Worm (Caenorhabditis elegans) whole organism, L1 larva: Measurements from ENCODE around the gene rab-18.

Source experiments
- C34B4.2 ChIP-seq: sonication (generic microtip); optimal IDR thresholded peaks from 2 replicates; lab custom pipeline; 2017; ENCODE audit warnings: mild to moderate bottlenecking, missing genetic modification characterization, missing compliant biosample characterization
- F16B12.6 ChIP-seq: fragments of 150-350 bp; optimal IDR thresholded peaks from 2 replicates; lab custom pipeline; 2014; ENCODE audit warnings: missing biosample characterization, missing genetic modification characterization
- alr-1 ChIP-seq: fragments of 200-800 bp; sonication (Bioruptor generic); optimal IDR thresholded peaks from 2 replicates; lab custom pipeline; 2018; ENCODE audit warnings: borderline replicate concordance, mild to moderate bottlenecking, missing genetic modification characterization, missing compliant biosample characterization
- ceh-82 ChIP-seq, 3 experiments: fragments of 150-350 bp in 1 of 3; sonication (generic microtip) in 2 of 3; optimal IDR thresholded peaks; 2 replicates each; lab custom pipeline; 2014 to 2017; ENCODE audit warnings: missing biosample characterization in 3 of 3, missing genetic modification characterization in 3 of 3
- ceh-88 ChIP-seq: fragments of 200-800 bp; sonication (Bioruptor generic); IDR thresholded peaks from 2 replicates; pipeline ENCODE4 v1.3.6; 2022; ENCODE audit warnings: missing genetic modification characterization, missing compliant biosample characterization
- ceh-90 ChIP-seq: sonication (generic microtip); optimal IDR thresholded peaks from 2 replicates; lab custom pipeline; 2016; ENCODE audit warnings: missing genetic modification characterization, missing compliant biosample characterization
- ces-1 ChIP-seq: fragments of 150-350 bp; optimal IDR thresholded peaks from 2 replicates; lab custom pipeline; 2014; ENCODE audit warnings: missing biosample characterization, missing genetic modification reagents, missing genetic modification characterization
- dsc-1 ChIP-seq: sonication (generic microtip); optimal IDR thresholded peaks from 2 replicates; lab custom pipeline; 2016; ENCODE audit warnings: mild to moderate bottlenecking, missing genetic modification characterization, missing compliant biosample characterization
- efl-1 ChIP-seq, 4 experiments: fragments of 150-350 bp; optimal IDR thresholded peaks in 3 of 4; peaks in 1 of 4; 1 replicate in 1 of 4; 2 replicates in 3 of 4; lab custom pipeline; 2014; ENCODE audit warnings: missing biosample characterization in 2 of 4, missing genetic modification characterization in 2 of 4, missing genetic modification reagents in 2 of 4
- elt-2 ChIP-seq: sonication (generic microtip); optimal IDR thresholded peaks from 2 replicates; lab custom pipeline; 2016; ENCODE audit warnings: missing genetic modification characterization, mild to moderate bottlenecking, inconsistent platforms, missing compliant biosample characterization, missing genetic modification reagents
- ets-5 ChIP-seq: fragments of 200-800 bp; sonication (Bioruptor generic); IDR thresholded peaks from 2 replicates; pipeline ENCODE4 v1.3.6; 2022; ENCODE audit warnings: missing genetic modification characterization, missing compliant biosample characterization
- fkh-10 ChIP-seq: sonication (generic microtip); optimal IDR thresholded peaks from 2 replicates; lab custom pipeline; 2017; ENCODE audit warnings: missing biosample characterization, missing genetic modification reagents, missing genetic modification characterization
- fkh-8 ChIP-seq: sonication (generic microtip); optimal IDR thresholded peaks from 2 replicates; lab custom pipeline; 2016; ENCODE audit warnings: mild to moderate bottlenecking, missing genetic modification characterization, missing compliant biosample characterization
- fos-1 ChIP-seq: fragments of 150-350 bp; optimal IDR thresholded peaks from 2 replicates; lab custom pipeline; 2014; ENCODE audit warnings: missing biosample characterization, missing genetic modification characterization
- grh-1 ChIP-seq: fragments of 200-800 bp; sonication (Bioruptor generic); IDR thresholded peaks from 2 replicates; pipeline ENCODE4 v1.3.6; 2022; ENCODE audit warnings: missing genetic modification reagents, missing genetic modification characterization, missing compliant biosample characterization
- hpl-2 ChIP-seq: fragments of 150-350 bp; optimal IDR thresholded peaks from 2 replicates; lab custom pipeline; 2014; ENCODE audit warnings: missing biosample characterization, missing genetic modification reagents, missing genetic modification characterization
- lin-13 ChIP-seq: fragments of 150-350 bp; optimal IDR thresholded peaks from 2 replicates; lab custom pipeline; 2014; ENCODE audit warnings: missing biosample characterization, missing genetic modification reagents, missing genetic modification characterization
- lin-14 ChIP-seq: fragments of 200-800 bp; sonication (Bioruptor generic); optimal IDR thresholded peaks from 2 replicates; lab custom pipeline; 2018; ENCODE audit warnings: mild to moderate bottlenecking, missing genetic modification characterization, moderate library complexity, missing compliant biosample characterization
- lin-15B ChIP-seq: fragments of 150-350 bp; sonication (generic microtip); optimal IDR thresholded peaks from 3 replicates; lab custom pipeline; 2014; ENCODE audit warnings: missing biosample characterization, missing genetic modification characterization
- lin-35 ChIP-seq, 2 experiments: fragments of 150-350 bp; optimal IDR thresholded peaks; 2 replicates each; lab custom pipeline; 2014; ENCODE audit warnings: missing biosample characterization in 2 of 2, missing genetic modification characterization in 2 of 2, missing genetic modification reagents in 2 of 2
- lin-39 ChIP-seq: fragments of 150-350 bp; optimal IDR thresholded peaks from 2 replicates; lab custom pipeline; 2014; ENCODE audit warnings: missing biosample characterization, missing genetic modification reagents, missing genetic modification characterization
- lir-3 ChIP-seq: sonication (generic microtip); optimal IDR thresholded peaks from 2 replicates; lab custom pipeline; 2016; ENCODE audit warnings: mild to moderate bottlenecking, missing genetic modification characterization, moderate library complexity, missing compliant biosample characterization; ENCODE audit not compliant: poor library complexity
- lsy-2 ChIP-seq, 2 experiments: fragments of 150-350 bp; optimal IDR thresholded peaks; 2 replicates each; lab custom pipeline; 2014; ENCODE audit warnings: missing biosample characterization in 2 of 2, missing genetic modification characterization in 2 of 2
- mab-9 ChIP-seq: fragments of 200-800 bp; sonication (Bioruptor generic); IDR thresholded peaks from 2 replicates; pipeline ENCODE4 v1.3.6; 2022; ENCODE audit warnings: missing genetic modification reagents, missing genetic modification characterization, missing compliant biosample characterization
- mdl-1 ChIP-seq, 2 experiments: fragments of 150-350 bp; optimal IDR thresholded peaks; 2 replicates each; lab custom pipeline; 2014 to 2017; ENCODE audit warnings: missing biosample characterization in 2 of 2, missing genetic modification characterization in 2 of 2, inconsistent platforms in 1 of 2
- mep-1 ChIP-seq: fragments of 150-350 bp; optimal IDR thresholded peaks from 2 replicates; lab custom pipeline; 2014; ENCODE audit warnings: missing biosample characterization, missing genetic modification characterization
- nhr-11 ChIP-seq: fragments of 150-350 bp; optimal IDR thresholded peaks from 2 replicates; lab custom pipeline; 2014; ENCODE audit warnings: missing biosample characterization, missing genetic modification characterization
- nhr-12 ChIP-seq: sonication (generic microtip); optimal IDR thresholded peaks from 2 replicates; lab custom pipeline; 2017; ENCODE audit warnings: missing biosample characterization, missing genetic modification characterization
- nhr-19 ChIP-seq: fragments of 200-800 bp; sonication (Bioruptor generic); conservative IDR thresholded peaks from 2 replicates; pipeline ENCODE4 v1.3.6; 2022; ENCODE audit warnings: missing genetic modification characterization, missing compliant biosample characterization
- nhr-237 ChIP-seq: fragments of 150-350 bp; optimal IDR thresholded peaks from 2 replicates; lab custom pipeline; 2014; ENCODE audit warnings: missing biosample characterization, missing genetic modification characterization
- nhr-28 ChIP-seq: fragments of 150-350 bp; optimal IDR thresholded peaks from 2 replicates; lab custom pipeline; 2014; ENCODE audit warnings: missing biosample characterization, missing genetic modification characterization
- nhr-71 ChIP-seq: sonication (generic microtip); optimal IDR thresholded peaks from 2 replicates; lab custom pipeline; 2016; ENCODE audit warnings: mild to moderate bottlenecking, missing genetic modification characterization, moderate library complexity, missing compliant biosample characterization
- nhr-76 ChIP-seq: sonication (generic microtip); optimal IDR thresholded peaks from 2 replicates; lab custom pipeline; 2017; ENCODE audit warnings: missing biosample characterization, missing genetic modification characterization
- nhr-84 ChIP-seq: sonication (generic microtip); optimal IDR thresholded peaks from 2 replicates; lab custom pipeline; 2017; ENCODE audit warnings: missing biosample characterization, missing genetic modification characterization
- pax-3 ChIP-seq: fragments of 200-800 bp; sonication (Bioruptor generic); optimal IDR thresholded peaks from 2 replicates; lab custom pipeline; 2018; ENCODE audit warnings: mild to moderate bottlenecking, missing genetic modification characterization, moderate library complexity, missing compliant biosample characterization
- pqm-1 ChIP-seq: sonication (generic microtip); optimal IDR thresholded peaks from 3 replicates; lab custom pipeline; 2017; ENCODE audit warnings: missing biosample characterization, missing genetic modification characterization
- skn-1 ChIP-seq: fragments of 150-350 bp; optimal IDR thresholded peaks from 2 replicates; lab custom pipeline; 2014; ENCODE audit warnings: missing biosample characterization, missing genetic modification characterization
- snpc-4 ChIP-seq: fragments of 150-350 bp; optimal IDR thresholded peaks from 2 replicates; lab custom pipeline; 2014; ENCODE audit warnings: missing biosample characterization, missing genetic modification characterization
- snu-23 ChIP-seq: sonication (generic microtip); optimal IDR thresholded peaks from 2 replicates; lab custom pipeline; 2016; ENCODE audit warnings: missing genetic modification characterization, missing compliant biosample characterization
- sptf-1 ChIP-seq: fragments of 150-350 bp; optimal IDR thresholded peaks from 2 replicates; lab custom pipeline; 2014; ENCODE audit warnings: missing biosample characterization, missing genetic modification characterization
- sup-37 ChIP-seq: fragments of 200-800 bp; sonication (Bioruptor generic); optimal IDR thresholded peaks from 2 replicates; lab custom pipeline; 2018; ENCODE audit warnings: mild to moderate bottlenecking, missing genetic modification characterization, missing compliant biosample characterization
- tbx-2 ChIP-seq: sonication (generic microtip); optimal IDR thresholded peaks from 2 replicates; lab custom pipeline; 2016; ENCODE audit warnings: missing genetic modification characterization, missing compliant biosample characterization
- tlp-1 ChIP-seq: fragments of 150-350 bp; optimal IDR thresholded peaks from 2 replicates; lab custom pipeline; 2014; ENCODE audit warnings: missing biosample characterization, missing genetic modification characterization
- unc-30 ChIP-seq: sonication (generic microtip); optimal IDR thresholded peaks from 2 replicates; lab custom pipeline; 2017; ENCODE audit warnings: missing biosample characterization, missing genetic modification characterization
- unc-62 ChIP-seq: fragments of 150-350 bp; optimal IDR thresholded peaks from 2 replicates; lab custom pipeline; 2014; ENCODE audit warnings: missing biosample characterization, missing genetic modification reagents, missing genetic modification characterization
- vab-15 ChIP-seq: sonication (generic microtip); optimal IDR thresholded peaks from 2 replicates; lab custom pipeline; 2017; ENCODE audit warnings: missing genotype, mild to moderate bottlenecking, missing genetic modification characterization, missing compliant biosample characterization
- zag-1 ChIP-seq: fragments of 150-350 bp; optimal IDR thresholded peaks from 2 replicates; lab custom pipeline; 2014; ENCODE audit warnings: missing biosample characterization, missing genetic modification characterization
- zip-4 ChIP-seq: fragments of 200-800 bp; sonication (Bioruptor generic); optimal IDR thresholded peaks from 2 replicates; lab custom pipeline; 2018; ENCODE audit warnings: mild to moderate bottlenecking, missing genetic modification characterization, moderate library complexity, missing compliant biosample characterization
- ztf-11 ChIP-seq, 2 experiments: sonication (generic microtip); optimal IDR thresholded peaks; 2 replicates each; lab custom pipeline; 2016 to 2017; ENCODE audit warnings: missing genetic modification characterization in 2 of 2, missing biosample characterization in 1 of 2, missing compliant biosample characterization in 1 of 2
- ztf-4 ChIP-seq: fragments of 150-350 bp; optimal IDR thresholded peaks from 2 replicates; lab custom pipeline; 2014; ENCODE audit warnings: missing biosample characterization, missing genetic modification characterization

rab-18 gene

ce11 chrIII:1080536-1080935 lies at the start of gene rab-18, which contains the start of gene kbp-4 (continued):
- TF ChIP-seq pax-3 (tag; lab: Kevin White, UChicago) = peak; percentile 79
- no peak for TF ChIP-seq ces-1 (GFP tag; lab: Kevin White, UChicago)
- no peak for TF ChIP-seq nhr-12
- peak; percentile 97 to 99 for TF ChIP-seq lin-35 (GFP tag; optimal IDR thresholded peaks at IDR 0.05; lab: Kevin White, UChicago)
- no peak for TF ChIP-seq sptf-1 (tag; lab: Kevin White, UChicago)
- TF ChIP-seq lsy-2 (tag; optimal IDR thresholded peaks at IDR 0.05; lab: Kevin White, UChicago) = peak; percentile 96 to 97
- TF ChIP-seq lin-14 (GFP tag; lab: Kevin White, UChicago) = peak; percentile 97
- peak; percentile 96 for TF ChIP-seq fkh-8
- peak; percentile 96 for TF ChIP-seq lin-13 (GFP tag; lab: Kevin White, UChicago)
- TF ChIP-seq pqm-1 (tag; lab: Kevin White, UChicago) = no peak
- peak; percentile 60 for TF ChIP-seq fkh-10
- TF ChIP-seq elt-2 (tag; lab: Kevin White, UChicago) = peak; percentile 75
- TF ChIP-seq vab-15 (tag; lab: Kevin White, UChicago) = peak; percentile 32
- peak; percentile 93 for TF ChIP-seq tbx-2
- no peak for TF ChIP-seq unc-30 (tag; lab: Kevin White, UChicago)
- TF ChIP-seq ets-5 (GFP tag; lab: Robert Waterston, UW) = no peak
- peak; percentile 36; the same call in 1 of the 2 replicates for TF ChIP-seq mab-9 (GFP tag; lab: Robert Waterston, UW)
- TF ChIP-seq C34B4.2 (tag; lab: Kevin White, UChicago) = no peak
- TF ChIP-seq nhr-71 = peak; percentile 97
- TF ChIP-seq sup-37 (GFP tag; lab: Kevin White, UChicago) = peak; percentile 70
- TF ChIP-seq lir-3 (tag; lab: Kevin White, UChicago) = no peak
- peak in 1 of 2 experiments; percentile 97 for TF ChIP-seq mdl-1 (tag; optimal IDR thresholded peaks at IDR 0.05; lab: Kevin White, UChicago)
- peak; percentile 88 for TF ChIP-seq snpc-4 (tag; lab: Kevin White, UChicago)
- TF ChIP-seq dsc-1 = no peak
- TF ChIP-seq unc-62 (GFP tag; lab: Kevin White, UChicago) = no peak
- TF ChIP-seq zag-1 (tag; lab: Kevin White, UChicago) = peak; percentile 69
- no peak for TF ChIP-seq alr-1
- no peak for TF ChIP-seq ceh-90
- peak; percentile 88 for TF ChIP-seq nhr-237 (tag; lab: Kevin White, UChicago)
- TF ChIP-seq nhr-11 = peak; percentile 60
- TF ChIP-seq ztf-11 (tag; optimal IDR thresholded peaks at IDR 0.05; lab: Kevin White, UChicago) = peak in 1 of 2 experiments; percentile 69

ce11 chrIII:1125494-1125893 lies 44.9 kb upstream of the rab-18 start:
- TF ChIP-seq lin-39 (tag; lab: Kevin White, UChicago) = no peak
- no peak for TF ChIP-seq efl-1 (optimal IDR thresholded peaks at IDR 0.05; lab: Kevin White, UChicago)
- TF ChIP-seq efl-1 (GFP tag; optimal IDR thresholded peaks at IDR 0.05 in 1 of 2; lab: Kevin White, UChicago) = peak in 1 of 2 experiments; percentile 37

ce11 chrIII:1122239-1122638 lies 41.7 kb upstream of the rab-18 start:
- TF ChIP-seq ceh-82 (tag; optimal IDR thresholded peaks at IDR 0.05; lab: Kevin White, UChicago) (peak in 1 of 3 experiments; percentile 15), mep-1 (tag; lab: Kevin White, UChicago) (peak; percentile 50), nhr-19 (no peak), nhr-28 (tag; lab: Kevin White, UChicago) (no peak), snu-23 (GFP tag; lab: Kevin White, UChicago) (peak; percentile 31), pqm-1 (tag; lab: Kevin White, UChicago) (no peak), ztf-4 (tag; lab: Kevin White, UChicago) (no peak), lin-15B (tag; lab: Kevin White, UChicago) (no peak), fkh-8 (no peak), zip-4 (GFP tag; lab: Kevin White, UChicago) (no peak), ztf-11 (tag; optimal IDR thresholded peaks at IDR 0.05; lab: Kevin White, UChicago) (no peak), ceh-88 (GFP tag; lab: Robert Waterston, UW) (no peak), grh-1 (GFP tag; lab: Robert Waterston, UW) (no peak), elt-2 (tag; lab: Kevin White, UChicago) (peak; percentile 7), ceh-90 (no peak), hpl-2 (GFP tag; lab: Kevin White, UChicago) (no peak), skn-1 (no peak), lsy-2 (tag; optimal IDR thresholded peaks at IDR 0.05; lab: Kevin White, UChicago) (peak in 1 of 2 experiments; percentile 49), F16B12.6 (tag; lab: Kevin White, UChicago) (no peak), nhr-76 (tag; lab: Kevin White, UChicago) (no peak), tlp-1 (tag; lab: Kevin White, UChicago) (no peak), nhr-84 (tag; lab: Kevin White, UChicago) (no peak), vab-15 (tag; lab: Kevin White, UChicago) (no peak), fos-1 (no peak)
